Fruit fly (Drosophila melanogaster) whole organism: ENCODE data around the gene CG12645.

ENCODE experiments used
- Dll ChIP-seq: fragments of >200 bp; optimal IDR thresholded peaks from 2 replicates; lab custom pipeline; 2017
- usp ChIP-seq: fragments of >200 bp; optimal IDR thresholded peaks from 2 replicates; lab custom pipeline; 2017; ENCODE audit warnings: missing biosample characterization, missing genetic modification characterization, mixed read lengths

DNA sequence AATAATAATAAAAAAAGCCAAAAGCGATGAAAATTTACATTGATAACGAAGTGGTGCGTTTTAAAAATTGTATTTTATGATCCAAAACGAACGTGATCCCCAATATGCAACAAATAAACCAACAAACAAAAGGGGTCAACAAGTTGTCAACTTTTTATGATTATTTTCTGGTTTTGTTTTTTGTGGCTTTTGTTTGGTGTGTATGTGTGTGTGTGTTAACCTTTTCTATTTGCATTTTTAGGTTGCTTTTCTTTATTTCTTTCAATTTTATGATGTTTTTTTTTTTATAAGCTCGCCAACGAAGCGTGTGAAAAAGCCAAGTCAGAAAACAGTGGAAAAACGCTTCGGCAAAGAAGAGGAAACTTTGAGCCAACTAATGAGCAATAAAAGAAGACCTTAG is 45.1 kb upstream of the CG12645 start:
- TF ChIP-seq Dll (lab: Kevin White, UChicago): no peak
- TF ChIP-seq usp (GFP tag; lab: Kevin White, UChicago): no peak
